Worm (Caenorhabditis elegans) whole organism, L3 larva: Measurements from ENCODE around the gene srh-218.

Experiments used
- R02D3.7 ChIP-seq: fragments of 150-350 bp; optimal IDR thresholded peaks from 2 replicates; lab custom pipeline; 2014; ENCODE audit warnings: missing biosample characterization, missing genetic modification characterization
- ama-1 ChIP-seq: fragments of 150-350 bp; optimal IDR thresholded peaks from 2 replicates; lab custom pipeline; 2018
- ceh-28 ChIP-seq: fragments of 150-350 bp; optimal IDR thresholded peaks from 2 replicates; lab custom pipeline; 2014; ENCODE audit warnings: missing biosample characterization, missing genetic modification reagents, missing genetic modification characterization
- ceh-82 ChIP-seq: fragments of 150-350 bp; optimal IDR thresholded peaks from 2 replicates; lab custom pipeline; 2014; ENCODE audit warnings: missing biosample characterization, missing genetic modification characterization
- ceh-9 ChIP-seq: sonication (generic microtip); optimal IDR thresholded peaks from 2 replicates; lab custom pipeline; 2018; ENCODE audit warnings: missing biosample characterization, missing genetic modification characterization
- daf-12 ChIP-seq: fragments of 150-350 bp; optimal IDR thresholded peaks from 2 replicates; lab custom pipeline; 2014; ENCODE audit warnings: missing biosample characterization, missing genetic modification reagents, missing genetic modification characterization
- egl-27 ChIP-seq: sonication (generic microtip); optimal IDR thresholded peaks from 4 replicates; lab custom pipeline; 2017; ENCODE audit warnings: missing biosample characterization, missing genetic modification reagents, missing genetic modification characterization
- egl-5 ChIP-seq: fragments of 150-350 bp; optimal IDR thresholded peaks from 2 replicates; lab custom pipeline; 2017; ENCODE audit warnings: missing biosample characterization, missing genetic modification reagents, missing genetic modification characterization, inconsistent platforms
- elt-1 ChIP-seq: fragments of 150-350 bp; optimal IDR thresholded peaks from 2 replicates; lab custom pipeline; 2014; ENCODE audit warnings: missing biosample characterization, missing genetic modification characterization
- elt-2 ChIP-seq: sonication (generic microtip); optimal IDR thresholded peaks from 2 replicates; lab custom pipeline; 2016; ENCODE audit warnings: missing genetic modification reagents, mild to moderate bottlenecking, missing genetic modification characterization, missing compliant biosample characterization
- elt-3 ChIP-seq, 3 experiments: fragments of 150-350 bp in 1 of 3; sonication (generic microtip) in 2 of 3; optimal IDR thresholded peaks; 2 replicates in 2 of 3; 4 replicates in 1 of 3; lab custom pipeline; 2014 to 2017; ENCODE audit warnings: missing biosample characterization in 3 of 3, missing genetic modification characterization in 3 of 3
- eor-1 ChIP-seq, 2 experiments: fragments of 150-350 bp; optimal IDR thresholded peaks; 2 replicates each; lab custom pipeline; 2014 to 2018; ENCODE audit warnings: missing biosample characterization in 2 of 2, missing genetic modification characterization in 2 of 2
- fkh-10 ChIP-seq: sonication (generic microtip); optimal IDR thresholded peaks from 2 replicates; lab custom pipeline; 2017; ENCODE audit warnings: missing biosample characterization, missing genetic modification reagents, missing genetic modification characterization
- fkh-2 ChIP-seq: fragments of 150-350 bp; optimal IDR thresholded peaks from 2 replicates; lab custom pipeline; 2014; ENCODE audit warnings: missing biosample characterization, missing genetic modification reagents, missing genetic modification characterization
- fos-1 ChIP-seq: fragments of 150-350 bp; optimal IDR thresholded peaks from 2 replicates; lab custom pipeline; 2014; ENCODE audit warnings: missing biosample characterization, missing genetic modification characterization
- hmg-11 ChIP-seq: sonication (generic microtip); optimal IDR thresholded peaks from 2 replicates; lab custom pipeline; 2016; ENCODE audit warnings: missing genetic modification characterization, missing compliant biosample characterization
- jun-1 ChIP-seq: fragments of 150-350 bp; optimal IDR thresholded peaks from 2 replicates; lab custom pipeline; 2014; ENCODE audit warnings: missing biosample characterization, missing genetic modification reagents, missing genetic modification characterization
- lin-39 ChIP-seq: fragments of 150-350 bp; optimal IDR thresholded peaks from 2 replicates; lab custom pipeline; 2018; ENCODE audit warnings: missing biosample characterization, missing genetic modification reagents, missing genetic modification characterization
- lsy-12 ChIP-seq: sonication (generic microtip); optimal IDR thresholded peaks from 2 replicates; lab custom pipeline; 2016; ENCODE audit warnings: mild to moderate bottlenecking, missing genetic modification characterization, missing compliant biosample characterization
- mdl-1 ChIP-seq: fragments of 150-350 bp; optimal IDR thresholded peaks from 2 replicates; lab custom pipeline; 2014; ENCODE audit warnings: missing biosample characterization, missing genetic modification characterization
- nfya-1 ChIP-seq: sonication (generic microtip); optimal IDR thresholded peaks from 2 replicates; lab custom pipeline; 2017; ENCODE audit warnings: missing genetic modification characterization, mild to moderate bottlenecking, missing compliant biosample characterization, antibody characterized with exemption, moderate library complexity; ENCODE audit not compliant: insufficient read depth
- nhr-12 ChIP-seq: fragments of 150-350 bp; optimal IDR thresholded peaks from 2 replicates; lab custom pipeline; 2014; ENCODE audit warnings: missing biosample characterization, missing genetic modification characterization
- nhr-23 ChIP-seq: fragments of 150-350 bp; optimal IDR thresholded peaks from 2 replicates; lab custom pipeline; 2014; ENCODE audit warnings: missing biosample characterization, missing genetic modification reagents, missing genetic modification characterization
- nhr-76 ChIP-seq: fragments of 150-350 bp; sonication (generic microtip); optimal IDR thresholded peaks from 5 replicates; lab custom pipeline; 2014; ENCODE audit warnings: missing biosample characterization, missing genetic modification characterization
- nhr-77 ChIP-seq: fragments of 150-350 bp; optimal IDR thresholded peaks from 2 replicates; lab custom pipeline; 2014; ENCODE audit warnings: missing biosample characterization, missing genetic modification characterization
- pha-4 ChIP-seq: fragments of 150-350 bp; optimal IDR thresholded peaks from 2 replicates; lab custom pipeline; 2014; ENCODE audit warnings: missing biosample characterization, missing genetic modification reagents, missing genetic modification characterization
- pqm-1 ChIP-seq: fragments of 150-350 bp; optimal IDR thresholded peaks from 2 replicates; lab custom pipeline; 2017; ENCODE audit warnings: missing biosample characterization, missing genetic modification characterization, inconsistent platforms
- sea-2 ChIP-seq: fragments of 150-350 bp; sonication (generic microtip); optimal IDR thresholded peaks from 4 replicates; lab custom pipeline; 2014; ENCODE audit warnings: missing biosample characterization, missing genetic modification reagents, missing genetic modification characterization
- skn-1 ChIP-seq: fragments of 150-350 bp; optimal IDR thresholded peaks from 2 replicates; lab custom pipeline; 2014; ENCODE audit warnings: missing biosample characterization, missing genetic modification characterization
- snpc-4 ChIP-seq: fragments of 150-350 bp; optimal IDR thresholded peaks from 2 replicates; lab custom pipeline; 2014; ENCODE audit warnings: missing biosample characterization, missing genetic modification characterization
- tbx-2 ChIP-seq: sonication (generic microtip); optimal IDR thresholded peaks from 2 replicates; lab custom pipeline; 2016; ENCODE audit warnings: mild to moderate bottlenecking, missing genetic modification characterization, missing compliant biosample characterization
- unc-39 ChIP-seq: sonication (generic microtip); optimal IDR thresholded peaks from 4 replicates; lab custom pipeline; 2017; ENCODE audit warnings: missing biosample characterization, missing genetic modification characterization
- unc-62 ChIP-seq: fragments of 150-350 bp; sonication (generic microtip); optimal IDR thresholded peaks from 4 replicates; lab custom pipeline; 2014; ENCODE audit warnings: missing biosample characterization, missing genetic modification reagents, missing genetic modification characterization
- zag-1 ChIP-seq: fragments of 150-350 bp; optimal IDR thresholded peaks from 2 replicates; lab custom pipeline; 2014; ENCODE audit warnings: missing biosample characterization, missing genetic modification characterization
- ztf-11 ChIP-seq: fragments of 150-350 bp; optimal IDR thresholded peaks from 2 replicates; lab custom pipeline; 2014; ENCODE audit warnings: missing biosample characterization, missing genetic modification characterization

Gene srh-218

ce11 chrV:15492518-15492917 lies 1.3 kb upstream of the srh-218 start, which contains the start of gene str-264:
str-264 (minus strand) TSS chrV:15492618.
- TF ChIP-seq jun-1 (tag; lab: Kevin White, UChicago): no peak
- no peak for TF ChIP-seq unc-39 (tag; lab: Kevin White, UChicago)
- no peak for TF ChIP-seq skn-1 (tag; lab: Kevin White, UChicago)
- no peak for TF ChIP-seq unc-62
- TF ChIP-seq sea-2 (GFP tag; lab: Kevin White, UChicago): no peak
- no peak for TF ChIP-seq mdl-1 (tag; lab: Kevin White, UChicago)
- TF ChIP-seq nhr-77 (tag; lab: Kevin White, UChicago): no peak
- no peak for TF ChIP-seq ama-1 (lab: Kevin White, UChicago)
- no peak for TF ChIP-seq ceh-9 (tag; lab: Kevin White, UChicago)
- TF ChIP-seq lin-39 (tag; lab: Kevin White, UChicago): no peak
- no peak for TF ChIP-seq fos-1 (tag; lab: Kevin White, UChicago)
- TF ChIP-seq ceh-28 (tag; lab: Kevin White, UChicago): no peak
- TF ChIP-seq nhr-76 (tag; lab: Kevin White, UChicago): no peak
- no peak for TF ChIP-seq hmg-11

ce11 chrV:15495169-15495568 lies 1.4 kb downstream of the srh-218 start, which contains the start of gene srh-219:
srh-219 (plus strand) TSS chrV:15495469.
- TF ChIP-seq elt-1 (tag; lab: Kevin White, UChicago) (no peak), ztf-11 (tag; lab: Kevin White, UChicago) (no peak), nfya-1 (no peak), zag-1 (tag; lab: Kevin White, UChicago) (no peak), elt-3 (tag; optimal IDR thresholded peaks at IDR 0.05; lab: Kevin White, UChicago) (no peak), ceh-28 (tag; lab: Kevin White, UChicago) (no peak)

ce11 chrV:15497731-15498130 lies 4.0 kb downstream of the srh-218 start:
- TF ChIP-seq nhr-12 (tag; lab: Kevin White, UChicago): no peak
- no peak for TF ChIP-seq nhr-23 (tag; lab: Kevin White, UChicago)
- TF ChIP-seq ceh-28 (tag; lab: Kevin White, UChicago): peak; percentile 72
- peak; percentile 95 for TF ChIP-seq pqm-1 (tag; lab: Kevin White, UChicago)
- TF ChIP-seq jun-1 (tag; lab: Kevin White, UChicago): peak; percentile 84
- no peak for TF ChIP-seq fkh-10 (GFP tag; lab: Kevin White, UChicago)
- peak; percentile 94 for TF ChIP-seq elt-2 (tag; lab: Kevin White, UChicago)
- TF ChIP-seq unc-62: no peak
- TF ChIP-seq tbx-2: no peak
- TF ChIP-seq pha-4 (tag; lab: Kevin White, UChicago): peak; percentile 99
- TF ChIP-seq ztf-11 (tag; lab: Kevin White, UChicago): no peak
- peak; percentile 20 for TF ChIP-seq lsy-12 (tag; lab: Kevin White, UChicago)
- no peak for TF ChIP-seq snpc-4
- no peak for TF ChIP-seq ceh-82 (tag; lab: Kevin White, UChicago)
- no peak for TF ChIP-seq eor-1 (tag; optimal IDR thresholded peaks at IDR 0.05; lab: Kevin White, UChicago)
- TF ChIP-seq, all 47 proteins: peak for 6

ce11 chrV:15498434-15498833 lies 4.7 kb downstream of the srh-218 start, which contains the start of gene C06B8.7:
C06B8.7 (plus strand) TSS chrV:15498734.
- TF ChIP-seq ama-1 (lab: Kevin White, UChicago): no peak
- no peak for TF ChIP-seq R02D3.7 (tag; lab: Kevin White, UChicago)
- TF ChIP-seq egl-5 (tag; lab: Kevin White, UChicago): no peak
- TF ChIP-seq egl-27 (tag; lab: Kevin White, UChicago): no peak
- TF ChIP-seq daf-12 (tag; lab: Kevin White, UChicago): no peak
- TF ChIP-seq pqm-1 (tag; lab: Kevin White, UChicago): no peak
- TF ChIP-seq, all 47 proteins: peak for 0

- no peak for TF ChIP-seq R02D3.7 (tag; lab: Kevin White, UChicago)
- TF ChIP-seq hmg-11: no peak
- no peak for TF ChIP-seq fkh-2
- TF ChIP-seq lsy-12 (tag; lab: Kevin White, UChicago): no peak
- TF ChIP-seq skn-1 (tag; lab: Kevin White, UChicago): no peak
- TF ChIP-seq snpc-4: no peak
- peak; percentile 31 for TF ChIP-seq elt-2 (tag; lab: Kevin White, UChicago)
- peak; percentile 19 for TF ChIP-seq pqm-1 (tag; lab: Kevin White, UChicago)
Measured at ce11 chrV:15499099-15499498, 5.3 kb downstream of the srh-218 start.
